Fruit fly (Drosophila melanogaster) whole organism, embryonic: Measurements from ENCODE around the gene Desat2.

Source experiments
- Atf6 ChIP-seq: fragments of 200-800 bp; sonication (Bioruptor generic); IDR thresholded peaks from 2 replicates; pipeline ENCODE4 v1.3.6; 2022; ENCODE audit warnings: missing biosample characterization, missing genetic modification characterization
- CG1024 ChIP-seq: fragments of 200-800 bp; sonication (Bioruptor generic); IDR thresholded peaks from 2 replicates; pipeline ENCODE4 v1.3.6; 2022; ENCODE audit warnings: missing biosample characterization, missing genetic modification characterization
- CG11093 ChIP-seq: fragments of 200-800 bp; sonication (Bioruptor generic); IDR thresholded peaks from 3 replicates; pipeline ENCODE4 v1.3.6; 2022; ENCODE audit warnings: missing biosample characterization, missing genetic modification characterization
- CG11696 ChIP-seq: fragments of 200-800 bp; sonication (Bioruptor generic); IDR thresholded peaks from 2 replicates; pipeline ENCODE4 v1.3.6; 2022; ENCODE audit warnings: missing biosample characterization, missing genetic modification characterization
- CG12659 ChIP-seq: fragments of 200-800 bp; sonication (Bioruptor generic); optimal IDR thresholded peaks from 3 replicates; lab custom pipeline; 2017; ENCODE audit warnings: mild to moderate bottlenecking, missing biosample characterization, missing genetic modification reagents, missing genetic modification characterization
- CG13296 ChIP-seq: fragments of 200-800 bp; sonication (Bioruptor generic); optimal IDR thresholded peaks from 3 replicates; lab custom pipeline; 2018; ENCODE audit warnings: missing biosample characterization, mild to moderate bottlenecking, missing genetic modification characterization
- CG14965 ChIP-seq: fragments of 200-800 bp; sonication (Bioruptor generic); optimal IDR thresholded peaks from 2 replicates; lab custom pipeline; 2016; ENCODE audit warnings: missing biosample characterization, missing genetic modification characterization, borderline replicate concordance
- CG15269 ChIP-seq: fragments of 200-800 bp; sonication (Bioruptor generic); optimal IDR thresholded peaks from 2 replicates; lab custom pipeline; 2018; ENCODE audit warnings: missing biosample characterization, mild to moderate bottlenecking, missing genetic modification characterization, moderate library complexity
- CG16813 ChIP-seq: fragments of 200-800 bp; sonication (Bioruptor generic); IDR thresholded peaks from 3 replicates; pipeline ENCODE4 v1.3.6; 2022; ENCODE audit warnings: missing biosample characterization, missing genetic modification characterization; ENCODE audit not compliant: partially characterized antibody
- CG17186 ChIP-seq: fragments of 200-800 bp; sonication (Bioruptor generic); optimal IDR thresholded peaks from 3 replicates; lab custom pipeline; 2017; ENCODE audit warnings: missing biosample characterization, missing genetic modification reagents, missing genetic modification characterization
- CG17802 ChIP-seq: fragments of 200-800 bp; sonication (Bioruptor generic); optimal IDR thresholded peaks from 2 replicates; lab custom pipeline; 2018; ENCODE audit warnings: missing biosample characterization, mild to moderate bottlenecking, missing genetic modification characterization, moderate library complexity
- CG18599 ChIP-seq: fragments of 200-800 bp; sonication (Bioruptor generic); optimal IDR thresholded peaks from 3 replicates; lab custom pipeline; 2017; ENCODE audit warnings: missing biosample characterization, missing genetic modification characterization, mild to moderate bottlenecking, moderate library complexity, missing genetic modification reagents
- CG3065 ChIP-seq: fragments of 200-800 bp; sonication (Bioruptor generic); optimal IDR thresholded peaks from 2 replicates; lab custom pipeline; 2016; ENCODE audit warnings: missing biosample characterization, missing genetic modification characterization
- CG3281 ChIP-seq: fragments of 200-800 bp; sonication (Bioruptor generic); optimal IDR thresholded peaks from 3 replicates; lab custom pipeline; 2017; ENCODE audit warnings: missing biosample characterization, mild to moderate bottlenecking, missing genetic modification characterization
- CG34224 ChIP-seq: fragments of 200-800 bp; sonication (Bioruptor generic); IDR thresholded peaks from 3 replicates; pipeline ENCODE4 v1.3.6; 2022; ENCODE audit warnings: missing biosample characterization, missing genetic modification characterization; ENCODE audit not compliant: partially characterized antibody
- CG3995 ChIP-seq: fragments of 200-800 bp; sonication (Bioruptor generic); optimal IDR thresholded peaks from 3 replicates; lab custom pipeline; 2016; ENCODE audit warnings: missing biosample characterization, missing genetic modification characterization
- CG42726 ChIP-seq: fragments of 200-800 bp; sonication (Bioruptor generic); IDR thresholded peaks from 2 replicates; pipeline ENCODE4 v1.3.6; 2022; ENCODE audit warnings: missing biosample characterization, missing genetic modification characterization; ENCODE audit not compliant: partially characterized antibody
- CG4820 ChIP-seq: fragments of 200-800 bp; sonication (Bioruptor generic); optimal IDR thresholded peaks from 3 replicates; lab custom pipeline; 2016; ENCODE audit warnings: missing biosample characterization, missing genetic modification characterization
- CG6765 ChIP-seq: fragments of 200-800 bp; sonication (Bioruptor generic); optimal IDR thresholded peaks from 3 replicates; lab custom pipeline; 2017; ENCODE audit warnings: missing biosample characterization, mild to moderate bottlenecking, missing genetic modification characterization
- CG7928 ChIP-seq: fragments of 200-800 bp; sonication (Bioruptor generic); optimal IDR thresholded peaks from 2 replicates; lab custom pipeline; 2017; ENCODE audit warnings: missing biosample characterization, mild to moderate bottlenecking, missing genetic modification characterization
- CG9609 ChIP-seq: fragments of 200-800 bp; sonication (Bioruptor generic); optimal IDR thresholded peaks from 3 replicates; lab custom pipeline; 2016; ENCODE audit warnings: missing biosample characterization, missing genetic modification characterization
- CG9932 ChIP-seq: fragments of 200-800 bp; sonication (Bioruptor generic); IDR thresholded peaks from 2 replicates; pipeline ENCODE4 v1.3.6; 2022; ENCODE audit warnings: missing biosample characterization, missing genetic modification characterization
- D ChIP-seq, 2 experiments: fragments of 200-800 bp in 1 of 2; fragments of >200 bp in 1 of 2; sonication (Bioruptor generic) in 1 of 2; optimal IDR thresholded peaks; 2 replicates in 1 of 2; 3 replicates in 1 of 2; lab custom pipeline; 2017; ENCODE audit warnings: mild to moderate bottlenecking in 1 of 2, missing biosample characterization in 1 of 2, missing genetic modification characterization in 1 of 2, missing genetic modification reagents in 1 of 2
- D19B ChIP-seq: fragments of 200-800 bp; sonication (Bioruptor generic); optimal IDR thresholded peaks from 2 replicates; lab custom pipeline; 2017; ENCODE audit warnings: missing biosample characterization, mild to moderate bottlenecking, missing genetic modification characterization
- Dbx ChIP-seq: fragments of 200-800 bp; sonication (Bioruptor generic); IDR thresholded peaks from 3 replicates; pipeline ENCODE4 v1.3.6; 2022; ENCODE audit warnings: missing biosample characterization, missing genetic modification characterization
- Dek ChIP-seq: fragments of 200-800 bp; sonication (Bioruptor generic); optimal IDR thresholded peaks from 3 replicates; lab custom pipeline; 2019; ENCODE audit warnings: missing biosample characterization, mild to moderate bottlenecking, missing genetic modification characterization, moderate library complexity
- Doc3 ChIP-seq: fragments of 200-800 bp; sonication (Bioruptor generic); IDR thresholded peaks from 3 replicates; pipeline ENCODE4 v1.3.6; 2022; ENCODE audit warnings: missing biosample characterization, missing genetic modification characterization; ENCODE audit not compliant: partially characterized antibody
- Hsf ChIP-seq: fragments of 200-800 bp; sonication (Bioruptor generic); optimal IDR thresholded peaks from 3 replicates; lab custom pipeline; 2016; ENCODE audit warnings: missing biosample characterization, missing genetic modification characterization
- Jarid2 ChIP-seq: fragments of 200-800 bp; sonication (Bioruptor generic); optimal IDR thresholded peaks from 3 replicates; lab custom pipeline; 2017; ENCODE audit warnings: mild to moderate bottlenecking, missing biosample characterization, missing genetic modification reagents, missing genetic modification characterization
- MBD-R2 ChIP-seq: fragments of 200-800 bp; sonication (Bioruptor generic); IDR thresholded peaks from 2 replicates; pipeline ENCODE4 v1.3.6; 2022; ENCODE audit warnings: missing biosample characterization, missing genetic modification characterization
- Myb ChIP-seq: fragments of 200-800 bp; sonication (Bioruptor generic); optimal IDR thresholded peaks from 2 replicates; lab custom pipeline; 2016; ENCODE audit warnings: missing biosample characterization, missing genetic modification characterization
- Opbp ChIP-seq: fragments of 200-800 bp; sonication (Bioruptor generic); IDR thresholded peaks from 3 replicates; pipeline ENCODE4 v1.3.6; 2022; ENCODE audit warnings: missing biosample characterization, missing genetic modification characterization; ENCODE audit not compliant: partially characterized antibody
- Scr ChIP-seq: fragments of 200-800 bp; sonication (Bioruptor generic); IDR thresholded peaks from 2 replicates; pipeline ENCODE4 v1.3.6; 2022; ENCODE audit warnings: missing biosample characterization, missing genetic modification characterization; ENCODE audit not compliant: partially characterized antibody
- Sin3A ChIP-seq: fragments of >200 bp; optimal IDR thresholded peaks from 2 replicates; lab custom pipeline; 2018
- bowl ChIP-seq: fragments of 200-800 bp; sonication (Bioruptor generic); IDR thresholded peaks from 2 replicates; pipeline ENCODE4 v1.3.6; 2022; ENCODE audit warnings: missing biosample characterization, missing genetic modification characterization
- fu2 ChIP-seq: fragments of 200-800 bp; sonication (Bioruptor generic); optimal IDR thresholded peaks from 2 replicates; lab custom pipeline; 2016; ENCODE audit warnings: missing biosample characterization, missing genetic modification characterization
- gce ChIP-seq: fragments of 200-800 bp; sonication (Bioruptor generic); IDR thresholded peaks from 3 replicates; pipeline ENCODE4 v1.3.6; 2022; ENCODE audit warnings: missing biosample characterization, missing genetic modification characterization
- inv ChIP-seq: fragments of 200-800 bp; sonication (Bioruptor generic); IDR thresholded peaks from 2 replicates; pipeline ENCODE4 v1.3.6; 2022; ENCODE audit warnings: missing biosample characterization, missing genetic modification characterization; ENCODE audit not compliant: partially characterized antibody
- kah ChIP-seq: fragments of 200-800 bp; sonication (Bioruptor generic); optimal IDR thresholded peaks from 2 replicates; lab custom pipeline; 2018; ENCODE audit warnings: missing biosample characterization, mild to moderate bottlenecking, missing genetic modification characterization
- knrl ChIP-seq: fragments of 200-800 bp; sonication (Bioruptor generic); IDR thresholded peaks from 3 replicates; pipeline ENCODE4 v1.3.6; 2022; ENCODE audit warnings: missing biosample characterization, missing genetic modification characterization; ENCODE audit not compliant: partially characterized antibody
- mirr ChIP-seq: fragments of 200-800 bp; sonication (Bioruptor generic); optimal IDR thresholded peaks from 3 replicates; lab custom pipeline; 2018; ENCODE audit warnings: missing biosample characterization, mild to moderate bottlenecking, missing genetic modification characterization
- nerfin-1 ChIP-seq: fragments of 200-800 bp; sonication (Bioruptor generic); optimal IDR thresholded peaks from 3 replicates; lab custom pipeline; 2019; ENCODE audit warnings: missing biosample characterization, mild to moderate bottlenecking, missing genetic modification characterization, moderate library complexity
- repo ChIP-seq: fragments of 200-800 bp; sonication (Bioruptor generic); optimal IDR thresholded peaks from 2 replicates; lab custom pipeline; 2016; ENCODE audit warnings: missing biosample characterization, missing genetic modification characterization
- sd ChIP-seq: fragments of 200-800 bp; sonication (Bioruptor generic); optimal IDR thresholded peaks from 3 replicates; lab custom pipeline; 2018; ENCODE audit warnings: missing biosample characterization, mild to moderate bottlenecking, missing genetic modification characterization, moderate library complexity
- sens ChIP-seq: fragments of 200-800 bp; sonication (Bioruptor generic); peaks from one replicate; lab custom pipeline; 2016; ENCODE audit warnings: missing biosample characterization, missing genetic modification characterization
- stwl ChIP-seq: fragments of 200-800 bp; sonication (Bioruptor generic); optimal IDR thresholded peaks from 3 replicates; lab custom pipeline; 2018; ENCODE audit warnings: missing biosample characterization, mild to moderate bottlenecking, missing genetic modification characterization, moderate library complexity
- tap ChIP-seq: fragments of 200-800 bp; optimal IDR thresholded peaks from 3 replicates; lab custom pipeline; 2019; ENCODE audit warnings: missing biosample characterization, mild to moderate bottlenecking, missing genetic modification characterization, moderate library complexity
- unc-4 ChIP-seq: fragments of 200-800 bp; sonication (Bioruptor generic); IDR thresholded peaks from 2 replicates; pipeline ENCODE4 v1.3.6; 2022; ENCODE audit warnings: missing biosample characterization, missing genetic modification characterization; ENCODE audit not compliant: partially characterized antibody

The Desat2 gene

DNA sequence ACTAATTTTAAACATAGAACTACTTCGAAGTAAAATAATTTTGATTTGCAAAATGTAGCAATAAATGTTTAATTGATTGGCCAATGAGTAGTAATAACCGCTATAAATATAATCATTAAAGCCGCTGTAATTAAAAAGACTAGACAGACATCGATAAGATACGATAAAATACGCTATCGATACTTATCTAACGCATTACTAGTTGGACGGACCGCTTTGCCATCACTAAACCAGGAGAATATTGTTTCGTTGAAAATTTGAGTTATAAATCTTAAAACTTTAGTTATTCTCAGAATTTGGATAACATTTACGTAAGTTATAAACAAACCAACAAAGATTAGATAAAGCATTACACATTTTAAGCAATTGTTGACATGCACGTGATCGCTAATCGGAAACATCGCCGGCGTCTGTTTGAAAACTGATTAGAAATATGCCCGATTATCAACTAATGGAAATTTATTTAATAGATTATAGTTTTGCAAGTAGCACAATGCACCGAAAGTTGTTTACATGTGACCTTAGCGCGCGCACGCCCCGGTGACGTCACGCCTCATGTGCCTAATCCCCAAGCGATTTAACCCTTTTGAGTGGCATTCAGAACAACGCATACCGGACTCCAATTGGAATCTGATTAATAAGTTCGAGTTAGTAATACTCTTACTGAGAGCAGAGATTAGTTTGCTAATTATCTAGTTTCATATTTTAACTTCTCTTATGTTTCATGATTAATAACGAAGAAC is 3.5 kb downstream of the Desat2 start, which contains the start of gene Desat1 (continued):
- TF ChIP-seq unc-4 (GFP tag; lab: Robert Waterston, UW) (peak; percentile 93), CG14965 (GFP tag; lab: Kevin White, UChicago) (no peak), Dek (tag; lab: Kevin White, UChicago) (no peak), CG17802 (tag; lab: Kevin White, UChicago) (no peak), stwl (tag; lab: Kevin White, UChicago) (peak; percentile 86), Opbp (GFP tag; lab: Robert Waterston, UW) (peak; percentile 93), CG4820 (GFP tag; lab: Kevin White, UChicago) (no peak), D (optimal IDR thresholded peaks at IDR 0.05; lab: Kevin White, UChicago) (no peak), D (GFP tag; optimal IDR thresholded peaks at IDR 0.05; lab: Kevin White, UChicago) (no peak), Scr (GFP tag; lab: Robert Waterston, UW) (peak; percentile 91), CG13296 (GFP tag; lab: Kevin White, UChicago) (no peak), tap (no peak), inv (GFP tag; lab: Robert Waterston, UW) (peak; percentile 82), CG17186 (GFP tag; lab: Kevin White, UChicago) (peak; percentile 12), Atf6 (GFP tag; lab: Robert Waterston, UW) (no peak), Doc3 (GFP tag; lab: Robert Waterston, UW) (peak; percentile 90), D19B (GFP tag; lab: Kevin White, UChicago) (no peak), repo (GFP tag; lab: Kevin White, UChicago) (no peak), CG42726 (GFP tag; lab: Robert Waterston, UW) (peak; percentile 58; the same call in 1 of the 2 replicates), fu2 (GFP tag; lab: Kevin White, UChicago) (no peak), CG16813 (GFP tag; lab: Robert Waterston, UW) (peak; percentile 90), CG11093 (GFP tag; lab: Robert Waterston, UW) (no peak), MBD-R2 (peak; percentile 54), knrl (peak; percentile 90), gce (GFP tag; lab: Robert Waterston, UW) (no peak), Jarid2 (GFP tag; lab: Kevin White, UChicago) (no peak), CG7928 (GFP tag; lab: Kevin White, UChicago) (no peak), CG12659 (peak; percentile 23), Hsf (GFP tag; lab: Kevin White, UChicago) (no peak), CG3065 (no peak), CG15269 (tag; lab: Kevin White, UChicago) (no peak), nerfin-1 (tag; lab: Kevin White, UChicago) (peak; percentile 19), sens (GFP tag; lab: Kevin White, UChicago) (peak; percentile 69), CG18599 (GFP tag; lab: Kevin White, UChicago) (no peak), bowl (GFP tag; lab: Robert Waterston, UW) (no peak), CG6765 (GFP tag; lab: Kevin White, UChicago) (peak; percentile 14), CG1024 (GFP tag; lab: Robert Waterston, UW) (no peak), mirr (no peak), Sin3A (lab: Kevin White, UChicago) (no peak), CG34224 (GFP tag; lab: Robert Waterston, UW) (peak; percentile 94), CG9932 (GFP tag; lab: Robert Waterston, UW) (peak; percentile 20; the same call in 1 of the 2 replicates), CG9609 (GFP tag; lab: Kevin White, UChicago) (no peak), Myb (peak; percentile 85), CG3995 (GFP tag; lab: Kevin White, UChicago) (peak; percentile 19), kah (GFP tag; lab: Kevin White, UChicago) (no peak), Dbx (no peak), sd (tag; lab: Kevin White, UChicago) (peak; percentile 29), CG3281 (GFP tag; lab: Kevin White, UChicago) (no peak), CG11696 (GFP tag; lab: Robert Waterston, UW) (no peak)
